Worm (Caenorhabditis elegans) whole organism, young adult: ENCODE data around the gene zen-4.

ENCODE experiments used
- B0035.1 ChIP-seq: sonication (generic microtip); optimal IDR thresholded peaks from 2 replicates; lab custom pipeline; 2016; ENCODE audit warnings: missing genetic modification characterization, mild to moderate bottlenecking, missing compliant biosample characterization, missing genotype, missing genetic modification reagents
- F57C9.4 ChIP-seq: sonication (generic microtip); optimal IDR thresholded peaks from 2 replicates; lab custom pipeline; 2017; ENCODE audit warnings: mild to moderate bottlenecking, missing genetic modification characterization, missing compliant biosample characterization
- T26A5.8 ChIP-seq: sonication (generic microtip); optimal IDR thresholded peaks from 2 replicates; lab custom pipeline; 2016; ENCODE audit warnings: missing genetic modification characterization, missing compliant biosample characterization
- Y53F4B.3 ChIP-seq: fragments of 200-800 bp; sonication (Bioruptor generic); IDR thresholded peaks from 2 replicates; pipeline ENCODE4 v1.3.6; 2022; ENCODE audit warnings: missing genetic modification reagents, missing genetic modification characterization, missing compliant biosample characterization
- ZK185.1 ChIP-seq: sonication (generic microtip); optimal IDR thresholded peaks from 2 replicates; lab custom pipeline; 2016; ENCODE audit warnings: mild to moderate bottlenecking, missing genetic modification characterization, missing compliant biosample characterization; ENCODE audit not compliant: poor library complexity, severe bottlenecking
- ama-1 ChIP-seq, 3 experiments: fragments of 150-350 bp in 1 of 3; sonication (generic microtip) in 2 of 3; optimal IDR thresholded peaks; 2 replicates each; lab custom pipeline; 2014 to 2018; ENCODE audit warnings: missing biosample characterization in 2 of 3, missing genetic modification characterization in 2 of 3, missing genetic modification reagents in 2 of 3
- atf-7 ChIP-seq: sonication (generic microtip); optimal IDR thresholded peaks from 2 replicates; lab custom pipeline; 2017; ENCODE audit warnings: mild to moderate bottlenecking, missing genetic modification characterization, missing compliant biosample characterization
- attf-5 ChIP-seq: fragments of 200-800 bp; sonication (Bioruptor generic); optimal IDR thresholded peaks from 2 replicates; lab custom pipeline; 2018; ENCODE audit warnings: mild to moderate bottlenecking, missing genetic modification characterization, missing compliant biosample characterization
- bed-2 ChIP-seq: fragments of 200-800 bp; sonication (Bioruptor generic); IDR thresholded peaks from 2 replicates; pipeline ENCODE4 v1.3.6; 2022; ENCODE audit warnings: missing genetic modification reagents, missing genetic modification characterization, missing compliant biosample characterization
- cebp-1 ChIP-seq, 2 experiments: fragments of 200-800 bp in 1 of 2; sonication (Bioruptor generic) in 1 of 2; sonication (generic microtip) in 1 of 2; IDR thresholded peaks in 1 of 2; optimal IDR thresholded peaks in 1 of 2; 2 replicates each; pipeline versions ENCODE4 v1.3.6 to Lab custom; 2017 to 2022; ENCODE audit warnings: missing compliant biosample characterization in 2 of 2, missing genetic modification characterization in 2 of 2, mild to moderate bottlenecking in 1 of 2, missing genetic modification reagents in 1 of 2, moderate library complexity in 1 of 2
- ceh-27 ChIP-seq: fragments of 200-800 bp; sonication (Bioruptor generic); optimal IDR thresholded peaks from 2 replicates; lab custom pipeline; 2018; ENCODE audit warnings: mild to moderate bottlenecking, missing genetic modification characterization, moderate library complexity, missing compliant biosample characterization
- ceh-79 ChIP-seq: sonication (generic microtip); optimal IDR thresholded peaks from 2 replicates; lab custom pipeline; 2017; ENCODE audit warnings: mild to moderate bottlenecking, missing genetic modification characterization, missing compliant biosample characterization
- die-1 ChIP-seq: sonication (generic microtip); optimal IDR thresholded peaks from 2 replicates; lab custom pipeline; 2016; ENCODE audit warnings: missing genotype, mild to moderate bottlenecking, missing genetic modification characterization, missing compliant biosample characterization
- dpff-1 ChIP-seq: sonication (generic microtip); optimal IDR thresholded peaks from 2 replicates; lab custom pipeline; 2017; ENCODE audit warnings: mild to moderate bottlenecking, missing genetic modification characterization, missing compliant biosample characterization
- dpl-1 ChIP-seq: fragments of 150-350 bp; optimal IDR thresholded peaks from 2 replicates; lab custom pipeline; 2014; ENCODE audit warnings: missing biosample characterization, missing genetic modification reagents, missing genetic modification characterization
- egrh-3 ChIP-seq: fragments of 200-800 bp; sonication (Bioruptor generic); IDR thresholded peaks from 2 replicates; pipeline ENCODE4 v1.3.6; 2022; ENCODE audit warnings: missing genetic modification reagents, missing genetic modification characterization, missing compliant biosample characterization
- ekl-4 ChIP-seq: fragments of 200-800 bp; sonication (Bioruptor generic); IDR thresholded peaks from 2 replicates; pipeline ENCODE4 v1.3.6; 2022; ENCODE audit warnings: missing genetic modification reagents, missing genetic modification characterization, missing compliant biosample characterization
- fkh-3 ChIP-seq: sonication (generic microtip); optimal IDR thresholded peaks from 2 replicates; lab custom pipeline; 2016; ENCODE audit warnings: mild to moderate bottlenecking, missing genetic modification characterization, missing compliant biosample characterization
- let-607 ChIP-seq, 2 experiments: fragments of 200-800 bp in 1 of 2; sonication (Bioruptor generic) in 1 of 2; sonication (generic microtip) in 1 of 2; optimal IDR thresholded peaks; 2 replicates each; lab custom pipeline; 2016 to 2018; ENCODE audit warnings: mild to moderate bottlenecking in 2 of 2, missing compliant biosample characterization in 2 of 2, missing genetic modification characterization in 2 of 2, moderate library complexity in 2 of 2, missing genotype in 1 of 2
- lin-40 ChIP-seq: sonication (generic microtip); optimal IDR thresholded peaks from 2 replicates; lab custom pipeline; 2016; ENCODE audit warnings: missing genetic modification characterization, mild to moderate bottlenecking, missing compliant biosample characterization, missing genotype, missing genetic modification reagents
- lsl-1 ChIP-seq: fragments of 200-800 bp; sonication (Bioruptor generic); optimal IDR thresholded peaks from 2 replicates; lab custom pipeline; 2018; ENCODE audit warnings: mild to moderate bottlenecking, missing genetic modification characterization, moderate library complexity, missing compliant biosample characterization
- madf-3 ChIP-seq: fragments of 200-800 bp; sonication (Bioruptor generic); IDR thresholded peaks from 2 replicates; pipeline ENCODE4 v1.3.6; 2022; ENCODE audit warnings: missing genetic modification reagents, missing genetic modification characterization, missing compliant biosample characterization
- madf-8 ChIP-seq: fragments of 200-800 bp; sonication (Bioruptor generic); conservative IDR thresholded peaks from 2 replicates; pipeline ENCODE4 v1.3.6; 2022; ENCODE audit warnings: missing genetic modification reagents, missing genetic modification characterization, missing compliant biosample characterization
- mes-4 ChIP-seq: sonication (generic microtip); optimal IDR thresholded peaks from 2 replicates; lab custom pipeline; 2016; ENCODE audit warnings: missing genotype, missing genetic modification characterization, missing compliant biosample characterization
- mxl-1 ChIP-seq: sonication (generic microtip); optimal IDR thresholded peaks from 2 replicates; lab custom pipeline; 2016; ENCODE audit warnings: missing genetic modification characterization, missing compliant biosample characterization
- nfyb-1 ChIP-seq: fragments of 200-800 bp; sonication (Bioruptor generic); IDR thresholded peaks from 2 replicates; pipeline ENCODE4 v1.3.6; 2022; ENCODE audit warnings: missing genetic modification reagents, missing genetic modification characterization, missing compliant biosample characterization
- nhr-80 ChIP-seq: sonication (generic microtip); optimal IDR thresholded peaks from 2 replicates; lab custom pipeline; 2016; ENCODE audit warnings: missing genetic modification characterization, missing compliant biosample characterization
- nhr-90 ChIP-seq: sonication (generic microtip); optimal IDR thresholded peaks from 2 replicates; lab custom pipeline; 2016; ENCODE audit warnings: missing genotype, mild to moderate bottlenecking, missing genetic modification characterization, missing compliant biosample characterization
- pbrm-1 ChIP-seq: fragments of 200-800 bp; sonication (Bioruptor generic); IDR thresholded peaks from 2 replicates; pipeline ENCODE4 v1.3.6; 2022; ENCODE audit warnings: missing genetic modification reagents, missing genetic modification characterization, missing compliant biosample characterization
- pha-4 ChIP-seq: fragments of 150-350 bp; sonication (generic microtip); optimal IDR thresholded peaks from 2 replicates; lab custom pipeline; 2014; ENCODE audit warnings: missing biosample characterization, missing genetic modification reagents, missing genetic modification characterization
- rec-8 ChIP-seq, 2 experiments: sonication (generic microtip); optimal IDR thresholded peaks; 2 replicates each; lab custom pipeline; 2016; ENCODE audit warnings: mild to moderate bottlenecking in 2 of 2, missing genetic modification characterization in 2 of 2, missing genetic modification reagents in 2 of 2, missing genotype in 2 of 2, missing biosample characterization in 1 of 2, missing compliant biosample characterization in 1 of 2, moderate library complexity in 1 of 2
- sdz-38 ChIP-seq: sonication (generic microtip); optimal IDR thresholded peaks from 2 replicates; lab custom pipeline; 2016; ENCODE audit warnings: missing genotype, missing genetic modification characterization, missing compliant biosample characterization
- snpc-1.1 ChIP-seq: sonication (generic microtip); optimal IDR thresholded peaks from 2 replicates; lab custom pipeline; 2017; ENCODE audit warnings: missing genetic modification characterization, mild to moderate bottlenecking, missing compliant biosample characterization, antibody characterized with exemption, moderate library complexity, missing genotype, missing genetic modification reagents; ENCODE audit not compliant: insufficient read depth
- snpc-4 ChIP-seq, 5 experiments: fragments of 150-350 bp in 1 of 5; sonication (generic microtip) in 4 of 5; optimal IDR thresholded peaks; 2 replicates each; lab custom pipeline; 2014 to 2018; ENCODE audit warnings: missing genetic modification characterization in 5 of 5, missing biosample characterization in 3 of 5, antibody characterized with exemption in 2 of 5, mild to moderate bottlenecking in 2 of 5, missing compliant biosample characterization in 2 of 5, missing genotype in 2 of 5, moderate library complexity in 2 of 5, missing genetic modification reagents in 1 of 5
- sptf-2 ChIP-seq: fragments of 200-800 bp; sonication (Bioruptor generic); optimal IDR thresholded peaks from 2 replicates; lab custom pipeline; 2018; ENCODE audit warnings: mild to moderate bottlenecking, missing genetic modification characterization, missing compliant biosample characterization
- tbp1 ChIP-seq: fragments of 200-800 bp; sonication (Bioruptor generic); optimal IDR thresholded peaks from 2 replicates; lab custom pipeline; 2018; ENCODE audit warnings: mild to moderate bottlenecking, missing genetic modification characterization, missing compliant biosample characterization
- tbx-9 ChIP-seq: sonication (generic microtip); optimal IDR thresholded peaks from 2 replicates; lab custom pipeline; 2016; ENCODE audit warnings: borderline replicate concordance, missing genetic modification characterization, inconsistent platforms, missing compliant biosample characterization
- unc-130 ChIP-seq: sonication (generic microtip); optimal IDR thresholded peaks from 2 replicates; lab custom pipeline; 2016; ENCODE audit warnings: missing genetic modification reagents, missing genetic modification characterization, missing compliant biosample characterization
- ztf-26 ChIP-seq: sonication (generic microtip); optimal IDR thresholded peaks from 2 replicates; lab custom pipeline; 2017; ENCODE audit warnings: missing genetic modification characterization, missing compliant biosample characterization

zen-4 gene

DNA sequence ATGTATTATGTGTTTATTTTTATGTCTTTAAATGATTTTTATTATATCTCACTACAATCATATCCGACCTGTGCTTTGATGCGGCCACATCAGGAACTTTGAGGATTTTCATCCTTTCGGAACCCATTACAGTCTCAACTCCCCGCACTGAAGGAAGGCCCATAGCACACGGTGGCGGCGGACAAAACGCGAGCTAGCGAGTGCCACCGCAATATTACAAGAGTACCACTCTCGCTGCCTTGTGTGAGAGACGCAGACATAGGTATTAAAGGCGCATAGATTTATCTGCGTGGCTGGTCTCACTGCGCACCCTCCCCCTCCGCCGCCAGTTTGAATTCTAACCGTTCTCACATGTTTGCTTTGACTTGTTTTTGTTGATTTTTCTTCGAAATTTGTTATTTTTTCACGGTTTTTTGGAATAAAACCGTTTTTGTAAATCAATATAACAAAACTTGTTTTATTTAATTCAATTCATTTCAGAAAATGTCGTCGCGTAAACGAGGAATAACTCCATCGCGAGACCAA, at the start of gene zen-4 (continued):
- TF ChIP-seq Y53F4B.3 (GFP tag; lab: Robert Waterston, UW) = peak; percentile 59; the same call in 1 of the 2 replicates
- TF ChIP-seq ekl-4 (GFP tag; lab: Robert Waterston, UW) = peak; percentile 92
- TF ChIP-seq F57C9.4 (tag; lab: Kevin White, UChicago) = no peak
- TF ChIP-seq pbrm-1 (GFP tag; lab: Robert Waterston, UW) = peak; percentile 100
- TF ChIP-seq bed-2 (GFP tag; lab: Robert Waterston, UW) = no peak

ce11 chrIV:6071026-6071425, 47.0 kb upstream of the zen-4 start:
- TF ChIP-seq ceh-79 = no peak
- TF ChIP-seq mxl-1 (tag; lab: Kevin White, UChicago) = no peak
- no peak for TF ChIP-seq die-1 (tag; lab: Kevin White, UChicago)
- no peak for TF ChIP-seq T26A5.8 (tag; lab: Kevin White, UChicago)
- TF ChIP-seq dpff-1 = no peak
- TF ChIP-seq ztf-26 (tag; lab: Kevin White, UChicago) = no peak
- TF ChIP-seq nfyb-1 (GFP tag; lab: Robert Waterston, UW) = 0 out of 2 replicates have a peak, but pooled peaks have one; percentile 29
- TF ChIP-seq madf-8 (GFP tag; lab: Robert Waterston, UW) = no peak

- TF ChIP-seq sdz-38 (tag; lab: Kevin White, UChicago) (no peak), sptf-2 (no peak), unc-130 (no peak), egrh-3 (GFP tag; lab: Robert Waterston, UW) (no peak), ceh-27 (GFP tag; lab: Kevin White, UChicago) (no peak), madf-8 (GFP tag; lab: Robert Waterston, UW) (no peak), attf-5 (no peak), nfyb-1 (GFP tag; lab: Robert Waterston, UW) (no peak), ama-1 (optimal IDR thresholded peaks at IDR 0.05; lab: Kevin White, UChicago) (no peak), ama-1 (GFP tag; optimal IDR thresholded peaks at IDR 0.05; lab: Kevin White, UChicago) (no peak), mes-4 (no peak), snpc-1.1 (tag; lab: Kevin White, UChicago) (no peak), tbx-9 (tag; lab: Kevin White, UChicago) (no peak), lsl-1 (no peak), rec-8 (tag; optimal IDR thresholded peaks at IDR 0.05; lab: Kevin White, UChicago) (no peak), ztf-26 (tag; lab: Kevin White, UChicago) (no peak), B0035.1 (tag; lab: Kevin White, UChicago) (no peak)
These were observed 41.9 kb upstream of the zen-4 start, which contains the start of gene cpg-20 for ce11 chrIV:6076128-6076527. Gene cpg-20 (minus strand): TSS chrIV:6076228.

DNA sequence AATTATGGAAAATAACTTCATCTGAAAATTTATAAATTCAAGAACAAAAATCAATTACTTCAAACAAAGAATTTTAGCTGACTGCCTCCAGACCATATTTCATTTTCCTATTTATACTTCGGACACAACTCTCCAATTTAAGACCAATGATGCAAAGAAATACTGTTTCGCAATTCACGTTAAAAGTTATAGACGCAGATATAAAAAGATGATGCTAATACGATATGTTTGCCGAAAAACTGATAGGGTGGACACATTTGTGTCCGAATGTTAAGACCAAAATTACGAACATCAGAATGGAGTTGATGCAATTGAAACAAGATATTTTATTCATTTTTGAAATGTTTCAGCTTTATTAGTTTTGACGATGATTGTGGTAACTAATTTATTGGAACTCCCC, 38.1 kb upstream of the zen-4 start, which contains the start of gene ugt-19:
ugt-19 (minus strand) TSS at position 28 of the 400 bp plus-strand sequence.
- TF ChIP-seq fkh-3 (tag; lab: Kevin White, UChicago) = no peak
- peak; percentile 71 for TF ChIP-seq nhr-80 (tag; lab: Kevin White, UChicago)
- peak; percentile 74; the same call in 1 of the 2 replicates for TF ChIP-seq cebp-1 (GFP tag; IDR thresholded peaks at IDR 0.05; lab: Robert Waterston, UW)
- peak; percentile 89 for TF ChIP-seq cebp-1 (tag; optimal IDR thresholded peaks at IDR 0.05; lab: Kevin White, UChicago)
- TF ChIP-seq, all 124 proteins: peak for 2

DNA sequence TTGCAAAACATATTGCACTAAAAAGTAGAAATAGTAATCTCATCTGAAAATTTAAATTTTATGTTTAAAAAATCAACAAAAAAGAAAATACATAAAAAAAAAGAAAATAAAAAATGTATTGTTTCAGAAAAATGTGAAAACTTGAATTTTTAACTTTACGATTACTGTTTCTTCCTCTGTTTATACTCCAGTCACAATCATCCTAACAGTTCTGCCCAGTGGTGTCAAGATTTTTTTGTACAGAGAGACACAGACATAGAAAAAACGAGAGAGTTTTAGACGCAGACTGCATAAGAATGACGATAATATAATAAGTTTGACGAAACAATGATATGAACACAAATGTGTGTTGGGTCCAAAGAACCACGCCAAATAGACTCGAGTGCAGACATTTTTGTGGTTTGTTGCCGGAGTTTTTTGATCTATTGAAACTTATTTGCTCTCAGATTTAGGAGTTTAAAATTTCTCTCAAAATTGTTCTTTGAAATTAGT, 34.4 kb upstream of the zen-4 start, which contains the start of gene ugt-20:
ugt-20 (minus strand) TSS at position 51 of the 492 bp plus-strand sequence.
- no peak for TF ChIP-seq snpc-4 (GFP tag; optimal IDR thresholded peaks at IDR 0.05; lab: Kevin White, UChicago)
- TF ChIP-seq snpc-4 (tag; optimal IDR thresholded peaks at IDR 0.05; lab: Kevin White, UChicago) = no peak
- no peak for TF ChIP-seq dpl-1 (GFP tag; lab: Kevin White, UChicago)
- TF ChIP-seq lin-40 (tag; lab: Kevin White, UChicago) = peak; percentile 44
- TF ChIP-seq attf-5 = peak; percentile 47
- peak; percentile 26 for TF ChIP-seq atf-7 (tag; lab: Kevin White, UChicago)
- TF ChIP-seq nhr-80 (tag; lab: Kevin White, UChicago) = peak; percentile 92
- peak; percentile 17 for TF ChIP-seq tbp1 (GFP tag; lab: Kevin White, UChicago)
- peak; percentile 13 for TF ChIP-seq nhr-90 (tag; lab: Kevin White, UChicago)
- peak; percentile 0 for TF ChIP-seq ZK185.1 (tag; lab: Kevin White, UChicago)
- TF ChIP-seq cebp-1 (GFP tag; IDR thresholded peaks at IDR 0.05; lab: Robert Waterston, UW) = peak; percentile 20; the same call in 1 of the 2 replicates
- no peak for TF ChIP-seq cebp-1 (tag; optimal IDR thresholded peaks at IDR 0.05; lab: Kevin White, UChicago)
- no peak for TF ChIP-seq madf-3
- peak in 1 of 2 experiments; percentile 15 for TF ChIP-seq let-607 (tag; optimal IDR thresholded peaks at IDR 0.05; lab: Kevin White, UChicago)
- TF ChIP-seq pha-4 (tag; lab: Kevin White, UChicago) = peak; percentile 59
